Fruit fly (Drosophila melanogaster): Measurements from ENCODE around the gene Iml1.

The Iml1 gene

dm6 chr3L:1548345-1548970 lies 14.6 kb upstream of the Iml1 start (continued):
- peak; percentile 33 for TF ChIP-seq CG12769 (tag; optimal IDR thresholded peaks at IDR 0.05)
- TF ChIP-seq CG7372 (GFP tag; IDR thresholded peaks at IDR 0.05): 0 out of 2 replicates have a peak, but pooled peaks have one; percentile 9
- no peak for TF ChIP-seq CG10321 (GFP tag; IDR thresholded peaks at IDR 0.05)
- peak; percentile 43; the same call in 1 of the 3 replicates for TF ChIP-seq Dbx (GFP tag; IDR thresholded peaks at IDR 0.05)
- TF ChIP-seq hbn (GFP tag; IDR thresholded peaks at IDR 0.05; ENCODE audit: partially characterized antibody): no peak
- no peak for TF ChIP-seq cas (GFP tag; IDR thresholded peaks at IDR 0.05)
- no peak for TF ChIP-seq CG11398 (GFP tag; optimal IDR thresholded peaks at IDR 0.05)
- peak; percentile 66 for TF ChIP-seq CG1233 (GFP tag; optimal IDR thresholded peaks at IDR 0.05)
- TF ChIP-seq Bdp1 (GFP tag; optimal IDR thresholded peaks at IDR 0.05): no peak
- peak; percentile 70 for TF ChIP-seq al (GFP tag; IDR thresholded peaks at IDR 0.05)
- peak; percentile 33 for TF ChIP-seq pnt (GFP tag; optimal IDR thresholded peaks at IDR 0.05)
- TF ChIP-seq stc (GFP tag; IDR thresholded peaks at IDR 0.05): no peak
- TF ChIP-seq ken (GFP tag; IDR thresholded peaks at IDR 0.05): no peak
- no peak for TF ChIP-seq CG10431 (GFP tag; optimal IDR thresholded peaks at IDR 0.05)
- no peak for TF ChIP-seq dan (GFP tag; IDR thresholded peaks at IDR 0.05)
- peak; percentile 46; the same call in 1 of the 2 replicates for TF ChIP-seq Atf6 (GFP tag; IDR thresholded peaks at IDR 0.05)
- peak; percentile 44 for TF ChIP-seq CG9437 (GFP tag; optimal IDR thresholded peaks at IDR 0.05)
- TF ChIP-seq bcd (GFP tag; optimal IDR thresholded peaks at IDR 0.05): peak; percentile 56
- no peak for TF ChIP-seq CG1603 (tag; optimal IDR thresholded peaks at IDR 0.05)
- TF ChIP-seq CG30403 (GFP tag; optimal IDR thresholded peaks at IDR 0.05): peak; percentile 80
- peak; percentile 53 for TF ChIP-seq CG31441 (GFP tag; IDR thresholded peaks at IDR 0.05)
- no peak for TF ChIP-seq CG12071 (GFP tag; optimal IDR thresholded peaks at IDR 0.05)
- TF ChIP-seq schlank (tag; optimal IDR thresholded peaks at IDR 0.05): no peak
- peak; percentile 41 for TF ChIP-seq tx (GFP tag; optimal IDR thresholded peaks at IDR 0.05)
- TF ChIP-seq sisA (GFP tag; IDR thresholded peaks at IDR 0.05): no peak
- TF ChIP-seq Taf1 (GFP tag; IDR thresholded peaks at IDR 0.05): peak; percentile 17; the same call in 1 of the 2 replicates
- no peak for TF ChIP-seq Camta (GFP tag; optimal IDR thresholded peaks at IDR 0.05)
- peak; percentile 22 for TF ChIP-seq trh (GFP tag; optimal IDR thresholded peaks at IDR 0.05)
- peak; percentile 34 for TF ChIP-seq gcm (GFP tag; optimal IDR thresholded peaks at IDR 0.05)
- peak; percentile 10; the same call in 1 of the 2 replicates for TF ChIP-seq NFAT (GFP tag; IDR thresholded peaks at IDR 0.05)
- TF ChIP-seq salm (tag; optimal IDR thresholded peaks at IDR 0.05): no peak
- TF ChIP-seq toy (GFP tag; IDR thresholded peaks at IDR 0.05): no peak
- no peak for TF ChIP-seq aop (GFP tag; IDR thresholded peaks at IDR 0.05)
- peak; percentile 24 for TF ChIP-seq Atf-2 (GFP tag; optimal IDR thresholded peaks at IDR 0.05)
- TF ChIP-seq CG31224 (GFP tag; IDR thresholded peaks at IDR 0.05): 0 out of 2 replicates have a peak, but pooled peaks have one; percentile 35
- TF ChIP-seq Oli (tag; optimal IDR thresholded peaks at IDR 0.05): peak; percentile 66
- TF ChIP-seq insv (GFP tag; optimal IDR thresholded peaks at IDR 0.05): no peak
- TF ChIP-seq CG34376 (GFP tag; optimal IDR thresholded peaks at IDR 0.05): peak; percentile 73
- no peak for TF ChIP-seq bigmax (GFP tag; optimal IDR thresholded peaks at IDR 0.05)
- TF ChIP-seq CG16815 (GFP tag; optimal IDR thresholded peaks at IDR 0.05): peak; percentile 41
- peak; percentile 34 for TF ChIP-seq D19A (tag; optimal IDR thresholded peaks at IDR 0.05)
- peak; percentile 31 for TF ChIP-seq org-1 (GFP tag; optimal IDR thresholded peaks at IDR 0.05)
- TF ChIP-seq rib (GFP tag; IDR thresholded peaks at IDR 0.05): no peak
- TF ChIP-seq CG6791 (GFP tag; IDR thresholded peaks at IDR 0.05; ENCODE audit: partially characterized antibody): no peak
- no peak for TF ChIP-seq CG11093 (GFP tag; IDR thresholded peaks at IDR 0.05)
- no peak for TF ChIP-seq CG7271 (tag; optimal IDR thresholded peaks at IDR 0.05)
- no peak for TF ChIP-seq peb (GFP tag; IDR thresholded peaks at IDR 0.05)
- peak; percentile 59; the same call in 1 of the 3 replicates for TF ChIP-seq so (GFP tag; IDR thresholded peaks at IDR 0.05)
- TF ChIP-seq maf-S (GFP tag; optimal IDR thresholded peaks at IDR 0.05): peak; percentile 19
- no peak for TF ChIP-seq E2f1 (GFP tag; IDR thresholded peaks at IDR 0.05)
- TF ChIP-seq Hand (GFP tag; optimal IDR thresholded peaks at IDR 0.05): peak; percentile 67

All from whole organism, embryonic.